Fruit fly (Drosophila melanogaster) whole organism, prepupa: ENCODE data around the gene bsf.

Source experiments
- Blimp-1 ChIP-seq: fragments of 200-800 bp; sonication (Bioruptor generic); optimal IDR thresholded peaks from 3 replicates; lab custom pipeline; 2017; ENCODE audit warnings: missing biosample characterization, missing genetic modification characterization, mild to moderate bottlenecking, moderate library complexity, missing genetic modification reagents
- CG10631 ChIP-seq: fragments of 200-800 bp; sonication (Bioruptor generic); optimal IDR thresholded peaks from 2 replicates; lab custom pipeline; 2016; ENCODE audit warnings: missing biosample characterization, missing genetic modification characterization
- CG10669 ChIP-seq: fragments of 200-800 bp; sonication (Bioruptor generic); optimal IDR thresholded peaks from 3 replicates; lab custom pipeline; 2018; ENCODE audit warnings: missing biosample characterization, mild to moderate bottlenecking, missing genetic modification characterization, moderate library complexity
- CG11294 ChIP-seq: fragments of 200-800 bp; sonication (Bioruptor generic); IDR thresholded peaks from 2 replicates; pipeline ENCODE4 v1.3.6; 2022; ENCODE audit warnings: missing biosample characterization, missing genetic modification characterization
- CG11762 ChIP-seq: fragments of 200-800 bp; sonication (Bioruptor generic); optimal IDR thresholded peaks from 3 replicates; lab custom pipeline; 2016; ENCODE audit warnings: missing biosample characterization, missing genetic modification characterization; ENCODE audit not compliant: insufficient read depth
- CG15336 ChIP-seq: fragments of 200-800 bp; sonication (Bioruptor generic); IDR thresholded peaks from 2 replicates; pipeline ENCODE4 v1.3.6; 2022; ENCODE audit warnings: missing biosample characterization, missing genetic modification characterization
- CG1621 ChIP-seq: fragments of 200-800 bp; sonication (Bioruptor generic); optimal IDR thresholded peaks from 3 replicates; lab custom pipeline; 2018; ENCODE audit warnings: missing biosample characterization, mild to moderate bottlenecking, missing genetic modification characterization
- CG16779 ChIP-seq: fragments of 200-800 bp; sonication (Bioruptor generic); optimal IDR thresholded peaks from 3 replicates; lab custom pipeline; 2017; ENCODE audit warnings: missing biosample characterization, mild to moderate bottlenecking, missing genetic modification characterization
- CG31627 ChIP-seq: fragments of 200-800 bp; sonication (Bioruptor generic); optimal IDR thresholded peaks from 3 replicates; lab custom pipeline; 2016; ENCODE audit warnings: missing biosample characterization, missing genetic modification characterization
- CG32006 ChIP-seq: fragments of 200-800 bp; sonication (Bioruptor generic); optimal IDR thresholded peaks from 3 replicates; lab custom pipeline; 2017; ENCODE audit warnings: missing biosample characterization, mild to moderate bottlenecking, missing genetic modification characterization
- CG34406 ChIP-seq: fragments of 200-800 bp; sonication (Bioruptor generic); optimal IDR thresholded peaks from 3 replicates; lab custom pipeline; 2016; ENCODE audit warnings: missing biosample characterization, missing genetic modification characterization
- CG3919 ChIP-seq: fragments of 200-800 bp; sonication (Bioruptor generic); optimal IDR thresholded peaks from 3 replicates; lab custom pipeline; 2016; ENCODE audit warnings: missing biosample characterization, missing genetic modification characterization
- CG4318 ChIP-seq: fragments of 200-800 bp; sonication (Bioruptor generic); optimal IDR thresholded peaks from 3 replicates; lab custom pipeline; 2017; ENCODE audit warnings: missing biosample characterization, mild to moderate bottlenecking, missing genetic modification characterization
- CG6163 ChIP-seq: fragments of 200-800 bp; sonication (Bioruptor generic); IDR thresholded peaks from 3 replicates; pipeline ENCODE4 v1.3.6; 2022; ENCODE audit warnings: missing biosample characterization, missing genetic modification characterization
- CG6808 ChIP-seq: fragments of 200-800 bp; sonication (Bioruptor generic); optimal IDR thresholded peaks from 3 replicates; lab custom pipeline; 2017; ENCODE audit warnings: missing biosample characterization, missing genetic modification characterization, mild to moderate bottlenecking, moderate library complexity, missing genetic modification reagents
- CG8119 ChIP-seq: fragments of 200-800 bp; sonication (Bioruptor generic); IDR thresholded peaks from 3 replicates; pipeline ENCODE4 v1.3.6; 2022; ENCODE audit warnings: missing biosample characterization, missing genetic modification characterization
- CG8319 ChIP-seq: fragments of 200-800 bp; sonication (Bioruptor generic); optimal IDR thresholded peaks from 3 replicates; lab custom pipeline; 2016; ENCODE audit warnings: missing biosample characterization, missing genetic modification characterization
- CG8632 ChIP-seq: fragments of 200-800 bp; sonication (Bioruptor generic); optimal IDR thresholded peaks from 3 replicates; lab custom pipeline; 2016; ENCODE audit warnings: missing biosample characterization, missing genetic modification characterization
- CG9139 ChIP-seq: fragments of 200-800 bp; sonication (Bioruptor generic); optimal IDR thresholded peaks from 3 replicates; lab custom pipeline; 2017; ENCODE audit warnings: missing biosample characterization, mild to moderate bottlenecking, missing genetic modification characterization
- Eip75B ChIP-seq: fragments of 200-800 bp; sonication (Bioruptor generic); optimal IDR thresholded peaks from 3 replicates; lab custom pipeline; 2016; ENCODE audit warnings: missing biosample characterization, missing genetic modification characterization
- Eip78C ChIP-seq: fragments of 200-800 bp; sonication (Bioruptor generic); peaks from one replicate; lab custom pipeline; 2016; ENCODE audit warnings: missing biosample characterization, missing genetic modification characterization
- Eip93F ChIP-seq: fragments of 200-800 bp; sonication (Bioruptor generic); optimal IDR thresholded peaks from 2 replicates; lab custom pipeline; 2016; ENCODE audit warnings: missing biosample characterization, mild to moderate bottlenecking, missing genetic modification characterization
- Ets21C ChIP-seq: fragments of 200-800 bp; sonication (Bioruptor generic); optimal IDR thresholded peaks from 3 replicates; lab custom pipeline; 2016; ENCODE audit warnings: missing biosample characterization, missing genetic modification characterization
- Gug ChIP-seq: fragments of 200-800 bp; sonication (Bioruptor generic); IDR thresholded peaks from 2 replicates; pipeline ENCODE4 v1.3.6; 2022; ENCODE audit warnings: missing biosample characterization, missing genetic modification characterization
- Hr39 ChIP-seq: fragments of 200-800 bp; sonication (Bioruptor generic); optimal IDR thresholded peaks from 2 replicates; lab custom pipeline; 2016; ENCODE audit warnings: missing biosample characterization, missing genetic modification characterization
- Hr4 ChIP-seq: fragments of 200-800 bp; sonication (Bioruptor generic); optimal IDR thresholded peaks from 3 replicates; lab custom pipeline; 2016; ENCODE audit warnings: missing biosample characterization, missing genetic modification characterization
- Lpt ChIP-seq: fragments of 200-800 bp; sonication (Bioruptor generic); optimal IDR thresholded peaks from 3 replicates; lab custom pipeline; 2016; ENCODE audit warnings: missing biosample characterization, missing genetic modification characterization
- Sox102F ChIP-seq: fragments of 200-800 bp; sonication (Bioruptor generic); optimal IDR thresholded peaks from 2 replicates; lab custom pipeline; 2016; ENCODE audit warnings: missing biosample characterization, mild to moderate bottlenecking, missing genetic modification characterization
- Sox14 ChIP-seq: fragments of 200-800 bp; sonication (Bioruptor generic); optimal IDR thresholded peaks from 3 replicates; lab custom pipeline; 2016; ENCODE audit warnings: missing biosample characterization, missing genetic modification characterization
- achi ChIP-seq: fragments of 200-800 bp; sonication (Bioruptor generic); optimal IDR thresholded peaks from 3 replicates; lab custom pipeline; 2016; ENCODE audit warnings: missing biosample characterization, missing genetic modification characterization
- cyc ChIP-seq: fragments of 200-800 bp; sonication (Bioruptor generic); optimal IDR thresholded peaks from 3 replicates; lab custom pipeline; 2016; ENCODE audit warnings: missing biosample characterization, missing genetic modification characterization
- dsx ChIP-seq: fragments of 200-800 bp; optimal IDR thresholded peaks from 3 replicates; lab custom pipeline; 2019; ENCODE audit warnings: missing biosample characterization, mild to moderate bottlenecking, missing genetic modification characterization, moderate library complexity; ENCODE audit not compliant: poor library complexity, severe bottlenecking
- fd59A ChIP-seq: fragments of 200-800 bp; sonication (Bioruptor generic); optimal IDR thresholded peaks from 2 replicates; lab custom pipeline; 2017; ENCODE audit warnings: missing biosample characterization, mild to moderate bottlenecking, missing genetic modification characterization, missing genetic modification reagents
- pdm3 ChIP-seq: fragments of 200-800 bp; sonication (Bioruptor generic); optimal IDR thresholded peaks from 3 replicates; lab custom pipeline; 2016; ENCODE audit warnings: missing biosample characterization, missing genetic modification characterization
- salr ChIP-seq, 2 experiments: fragments of 200-800 bp; sonication (Bioruptor generic); optimal IDR thresholded peaks; 3 replicates each; lab custom pipeline; 2016 to 2018; ENCODE audit warnings: missing biosample characterization in 2 of 2, missing genetic modification characterization in 2 of 2, mild to moderate bottlenecking in 1 of 2
- ss ChIP-seq, 2 experiments: fragments of 200-800 bp; sonication (Bioruptor generic); optimal IDR thresholded peaks; 2 replicates in 1 of 2; 3 replicates in 1 of 2; lab custom pipeline; 2017 to 2018; ENCODE audit warnings: mild to moderate bottlenecking in 2 of 2, missing biosample characterization in 2 of 2, missing genetic modification characterization in 2 of 2, moderate library complexity in 1 of 2
- svp ChIP-seq: fragments of 200-800 bp; sonication (Bioruptor generic); peaks from one replicate; lab custom pipeline; 2016; ENCODE audit warnings: missing biosample characterization, missing genetic modification characterization
- topi ChIP-seq: fragments of 200-800 bp; sonication (Bioruptor generic); optimal IDR thresholded peaks from 3 replicates; lab custom pipeline; 2016; ENCODE audit warnings: missing biosample characterization, missing genetic modification characterization
- vri ChIP-seq: fragments of 200-800 bp; sonication (Bioruptor generic); optimal IDR thresholded peaks from 3 replicates; lab custom pipeline; 2016; ENCODE audit warnings: missing biosample characterization, mild to moderate bottlenecking, missing genetic modification characterization

bsf gene

DNA sequence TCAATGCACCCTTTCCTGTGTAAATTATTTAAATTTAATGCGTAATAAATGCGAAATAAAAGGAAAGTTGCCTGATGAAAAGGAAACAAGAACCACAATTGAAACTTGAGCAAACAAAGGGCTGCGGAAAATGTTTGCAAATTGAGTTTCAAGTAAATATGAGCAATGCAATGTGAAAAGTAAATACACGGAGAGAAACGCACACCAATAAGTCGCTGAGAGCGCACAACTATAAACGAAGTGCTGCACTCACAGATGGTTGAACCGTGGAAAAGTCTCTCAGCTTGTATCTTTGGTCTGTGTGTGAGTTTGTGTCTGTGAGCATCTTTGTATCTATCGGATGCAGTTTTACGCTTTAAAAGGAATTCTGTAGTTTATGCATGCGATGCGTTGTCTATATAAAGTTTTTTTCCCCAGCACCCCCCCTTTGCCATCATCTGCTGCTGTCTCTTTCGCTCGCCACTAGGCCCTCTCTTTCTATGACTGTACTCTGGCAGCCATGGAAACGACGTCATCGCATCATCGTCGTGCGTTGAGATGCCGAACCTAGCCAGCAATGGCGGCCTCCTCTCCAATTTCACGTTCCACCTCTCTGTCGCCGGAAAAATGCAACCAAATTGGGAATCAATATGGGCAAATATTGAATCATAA is 5.4 kb upstream of the bsf start (continued):
- peak; percentile 63 for TF ChIP-seq CG15336 (GFP tag; lab: Robert Waterston, UW)
- no peak for TF ChIP-seq CG4318 (GFP tag; lab: Kevin White, UChicago)
- TF ChIP-seq Eip75B (GFP tag; lab: Kevin White, UChicago): peak; percentile 31
- TF ChIP-seq CG34406 (GFP tag; lab: Kevin White, UChicago): peak; percentile 39
- TF ChIP-seq CG10669 (GFP tag; lab: Kevin White, UChicago): peak; percentile 53
- TF ChIP-seq CG8319 (GFP tag; lab: Kevin White, UChicago): no peak
- TF ChIP-seq CG8632 (GFP tag; lab: Kevin White, UChicago): peak; percentile 39
- TF ChIP-seq Eip93F (GFP tag; lab: Kevin White, UChicago): no peak
- peak; percentile 52 for TF ChIP-seq CG6808 (GFP tag; lab: Kevin White, UChicago)
- peak; percentile 72 to 77 for TF ChIP-seq ss (GFP tag; optimal IDR thresholded peaks at IDR 0.05; lab: Kevin White, UChicago)
- peak; percentile 7 for TF ChIP-seq CG10631
- no peak for TF ChIP-seq Hr4 (GFP tag; lab: Kevin White, UChicago)
- no peak for TF ChIP-seq fd59A
- TF ChIP-seq pdm3 (GFP tag; lab: Kevin White, UChicago): peak; percentile 41
- peak; percentile 35 for TF ChIP-seq Sox14 (GFP tag; lab: Kevin White, UChicago)

DNA sequence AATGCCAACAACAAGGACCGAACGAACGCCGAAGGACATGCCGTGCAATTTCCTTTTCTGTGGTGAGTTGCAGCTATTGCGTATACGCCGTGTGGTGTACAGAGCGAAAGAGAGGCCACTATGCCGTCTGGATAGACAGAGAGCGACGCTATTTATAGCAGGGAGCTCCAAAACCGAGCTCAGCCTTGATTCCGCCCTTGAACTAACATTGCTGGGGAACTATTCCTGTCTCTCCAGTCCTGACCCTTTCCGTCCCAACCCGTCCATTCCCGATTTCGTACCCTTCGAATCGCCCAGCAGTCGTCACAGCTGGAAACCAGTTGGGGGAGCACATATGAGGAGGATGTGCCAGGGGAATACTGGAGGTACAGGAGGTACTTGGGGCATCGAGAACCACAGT is 4.1 kb upstream of the bsf start:
- TF ChIP-seq CG3919 (no peak), achi (no peak), fd59A (no peak), CG11294 (GFP tag; lab: Robert Waterston, UW) (no peak), cyc (GFP tag; lab: Kevin White, UChicago) (no peak), CG34406 (GFP tag; lab: Kevin White, UChicago) (no peak), CG32006 (GFP tag; lab: Kevin White, UChicago) (no peak), CG8319 (GFP tag; lab: Kevin White, UChicago) (no peak), CG1621 (tag; lab: Kevin White, UChicago) (peak; percentile 49), svp (GFP tag; lab: Kevin White, UChicago) (no peak), salr (GFP tag; optimal IDR thresholded peaks at IDR 0.05; lab: Kevin White, UChicago) (no peak), Lpt (GFP tag; lab: Kevin White, UChicago) (peak; percentile 6), Gug (no peak), Hr39 (no peak), dsx (GFP tag; lab: Kevin White, UChicago) (peak; percentile 22), Sox14 (GFP tag; lab: Kevin White, UChicago) (no peak), topi (GFP tag; lab: Kevin White, UChicago) (no peak), CG8632 (GFP tag; lab: Kevin White, UChicago) (no peak), Eip78C (GFP tag; lab: Kevin White, UChicago) (peak; percentile 67), Blimp-1 (GFP tag; lab: Kevin White, UChicago) (no peak), ss (GFP tag; optimal IDR thresholded peaks at IDR 0.05; lab: Kevin White, UChicago) (peak; percentile 53 to 59), Hr4 (GFP tag; lab: Kevin White, UChicago) (no peak), CG6163 (GFP tag; lab: Robert Waterston, UW) (peak; percentile 37; the same call in 1 of the 3 replicates), pdm3 (GFP tag; lab: Kevin White, UChicago) (no peak), CG6808 (GFP tag; lab: Kevin White, UChicago) (peak; percentile 36), vri (GFP tag; lab: Kevin White, UChicago) (no peak), CG11762 (GFP tag; lab: Kevin White, UChicago) (no peak), CG15336 (GFP tag; lab: Robert Waterston, UW) (no peak), CG9139 (GFP tag; lab: Kevin White, UChicago) (peak; percentile 44), CG31627 (no peak), CG16779 (tag; lab: Kevin White, UChicago) (no peak), Ets21C (GFP tag; lab: Kevin White, UChicago) (no peak), Sox102F (no peak), CG8119 (GFP tag; lab: Robert Waterston, UW) (no peak)
